Worm (Caenorhabditis elegans): ENCODE measurements around the gene mrpl-21.

Gene mrpl-21

DNA sequence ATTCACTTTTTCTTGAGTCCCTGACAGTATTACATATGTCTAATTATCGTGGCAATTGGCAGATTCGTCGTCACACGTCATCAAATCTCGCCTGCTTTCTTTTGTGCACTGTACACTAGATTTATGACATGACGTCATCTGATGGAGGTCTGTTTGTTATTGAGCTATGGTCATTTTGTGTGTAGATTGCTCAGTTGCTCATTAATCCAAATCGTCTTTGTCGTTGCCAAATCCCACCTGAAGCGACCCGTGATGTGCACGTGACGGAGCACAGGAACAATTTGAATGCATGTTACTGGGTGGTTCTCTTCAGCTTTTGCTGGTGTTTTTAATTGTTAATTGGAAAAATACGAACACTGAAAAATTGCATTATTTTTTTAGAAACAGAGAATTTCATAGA is 29.5 kb upstream of the mrpl-21 start:
- TF ChIP-seq sptf-1 (tag; optimal IDR thresholded peaks at IDR 0.05): no peak
- no peak for TF ChIP-seq sox-4 (tag; optimal IDR thresholded peaks at IDR 0.05)
- TF ChIP-seq zip-4 (GFP tag; optimal IDR thresholded peaks at IDR 0.05): no peak
- TF ChIP-seq fkh-10 (GFP tag; optimal IDR thresholded peaks at IDR 0.05): no peak
- no peak for TF ChIP-seq aha-1 (tag; optimal IDR thresholded peaks at IDR 0.05)
- no peak for TF ChIP-seq C16A3.4 (tag; optimal IDR thresholded peaks at IDR 0.05)
- no peak for TF ChIP-seq fos-1 (tag; optimal IDR thresholded peaks at IDR 0.05)
- TF ChIP-seq nhr-71 (tag; optimal IDR thresholded peaks at IDR 0.05): no peak
- TF ChIP-seq aly-2 (tag; optimal IDR thresholded peaks at IDR 0.05): no peak
- TF ChIP-seq sup-37 (GFP tag; optimal IDR thresholded peaks at IDR 0.05): no peak
- no peak for TF ChIP-seq ces-1 (GFP tag; optimal IDR thresholded peaks at IDR 0.05)
- no peak for TF ChIP-seq hlh-4 (tag; optimal IDR thresholded peaks at IDR 0.05)
- TF ChIP-seq nhr-20 (tag; optimal IDR thresholded peaks at IDR 0.05): no peak
- TF ChIP-seq snu-23 (GFP tag; optimal IDR thresholded peaks at IDR 0.05): no peak
- no peak for TF ChIP-seq hpl-2 (GFP tag; optimal IDR thresholded peaks at IDR 0.05)
- TF ChIP-seq nhr-19 (GFP tag; conservative IDR thresholded peaks at IDR 0.05): no peak
- no peak for TF ChIP-seq nhr-84 (tag; optimal IDR thresholded peaks at IDR 0.05)
- TF ChIP-seq ceh-90 (tag; optimal IDR thresholded peaks at IDR 0.05): no peak
- no peak for TF ChIP-seq ama-1 (optimal IDR thresholded peaks at IDR 0.05)

DNA sequence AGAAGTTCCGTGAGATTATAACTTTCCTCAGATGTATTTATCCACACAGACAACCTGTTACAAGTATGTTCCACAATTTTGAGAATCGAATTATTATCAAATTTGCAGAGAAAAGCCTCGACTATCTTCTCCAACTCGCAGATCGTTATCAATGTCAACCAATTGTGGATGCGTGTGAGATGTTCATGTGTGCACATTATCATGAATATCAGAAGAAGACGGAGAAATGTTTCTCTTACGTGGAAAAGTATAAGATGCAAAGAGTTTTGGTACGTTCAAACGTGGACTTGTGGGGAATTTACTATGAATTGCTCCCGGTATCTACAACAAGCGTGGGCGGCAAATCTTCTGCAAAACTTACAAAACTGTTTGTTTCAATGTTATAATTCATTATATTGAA is 27.7 kb upstream of the mrpl-21 start:
- TF ChIP-seq lsy-2 (tag; optimal IDR thresholded peaks at IDR 0.05): no peak
- TF ChIP-seq efl-1 (optimal IDR thresholded peaks at IDR 0.05): no peak
- TF ChIP-seq efl-1 (GFP tag; optimal IDR thresholded peaks at IDR 0.05 in 1 of 2): no peak
- TF ChIP-seq hpl-2 (GFP tag; optimal IDR thresholded peaks at IDR 0.05): no peak
- no peak for TF ChIP-seq fkh-8 (tag; optimal IDR thresholded peaks at IDR 0.05)
- TF ChIP-seq unc-98 (GFP tag; IDR thresholded peaks at IDR 0.05): no peak
- no peak for TF ChIP-seq ztf-4 (tag; optimal IDR thresholded peaks at IDR 0.05)

ce11 chrIII:4269220-4269935 is 26.0 kb upstream of the mrpl-21 start, which contains the start of the genes sftb-1 and R10E4.1:
Gene sftb-1 (minus strand): TSS chrIII:4269270.
Gene R10E4.1 (plus strand): TSS chrIII:4269743.
- TF ChIP-seq nhr-19 (GFP tag; conservative IDR thresholded peaks at IDR 0.05) (peak; percentile 81), pqm-1 (tag; optimal IDR thresholded peaks at IDR 0.05) (no peak), pag-3 (tag; optimal IDR thresholded peaks at IDR 0.05; ENCODE audit: borderline replicate concordance, insufficient read depth) (no peak), lin-39 (tag; optimal IDR thresholded peaks at IDR 0.05) (peak; percentile 62), mep-1 (tag; optimal IDR thresholded peaks at IDR 0.05) (peak; percentile 90), fos-1 (tag; optimal IDR thresholded peaks at IDR 0.05) (no peak), F16B12.6 (tag; optimal IDR thresholded peaks at IDR 0.05) (peak; percentile 70), ceh-88 (GFP tag; IDR thresholded peaks at IDR 0.05) (0 out of 2 replicates have a peak, but pooled peaks have one; percentile 15), fkh-10 (GFP tag; optimal IDR thresholded peaks at IDR 0.05) (peak; percentile 13), sptf-1 (tag; optimal IDR thresholded peaks at IDR 0.05) (no peak), hlh-17 (GFP tag; optimal IDR thresholded peaks at IDR 0.05; ENCODE audit: borderline replicate concordance) (no peak), ama-1 (optimal IDR thresholded peaks at IDR 0.05) (no peak), mdl-1 (tag; optimal IDR thresholded peaks at IDR 0.05) (peak in 1 of 2 experiments; percentile 64), nhr-76 (tag; optimal IDR thresholded peaks at IDR 0.05) (no peak), nhr-12 (tag; optimal IDR thresholded peaks at IDR 0.05) (no peak), swsn-7 (tag; optimal IDR thresholded peaks at IDR 0.05) (peak; percentile 80), mef-2 (tag; optimal IDR thresholded peaks at IDR 0.05) (no peak), grh-1 (GFP tag; IDR thresholded peaks at IDR 0.05) (0 out of 2 replicates have a peak, but pooled peaks have one; percentile 40), elt-3 (tag; optimal IDR thresholded peaks at IDR 0.05) (peak in 2 of 6 experiments; percentile 29 to 49), tbx-2 (tag; optimal IDR thresholded peaks at IDR 0.05) (peak; percentile 81), fkh-8 (tag; optimal IDR thresholded peaks at IDR 0.05) (peak; percentile 62), sox-4 (tag; optimal IDR thresholded peaks at IDR 0.05) (peak; percentile 52), nhr-28 (tag; optimal IDR thresholded peaks at IDR 0.05) (no peak), isw-1 (GFP tag; IDR thresholded peaks at IDR 0.05) (peak; percentile 55), jun-1 (tag; optimal IDR thresholded peaks at IDR 0.05) (peak; percentile 40), ceh-8 (GFP tag; optimal IDR thresholded peaks at IDR 0.05) (peak; percentile 6), nhr-77 (tag; optimal IDR thresholded peaks at IDR 0.05) (peak; percentile 1), ces-1 (GFP tag; optimal IDR thresholded peaks at IDR 0.05) (no peak), lin-13 (GFP tag; optimal IDR thresholded peaks at IDR 0.05) (peak; percentile 62), unc-86 (tag; optimal IDR thresholded peaks at IDR 0.05) (peak; percentile 66), irx-1 (tag; optimal IDR thresholded peaks at IDR 0.05) (peak; percentile 70), nhr-20 (tag; optimal IDR thresholded peaks at IDR 0.05) (peak; percentile 80), snu-23 (GFP tag; optimal IDR thresholded peaks at IDR 0.05) (peak; percentile 85), elt-2 (tag; optimal IDR thresholded peaks at IDR 0.05) (peak; percentile 13), ztf-4 (tag; optimal IDR thresholded peaks at IDR 0.05) (no peak)

Data from whole organism, L1 larva.